Fruit fly (Drosophila melanogaster) S2 (cell line): ENCODE measurements around the gene Sry-beta.

Experiments used
- CG8478 ChIP-seq: fragments of >200 bp; optimal IDR thresholded peaks from 2 replicates; lab custom pipeline; 2018
- CTCF ChIP-seq, 2 experiments: fragments of >200 bp; optimal IDR thresholded peaks; 2 replicates each; lab custom pipeline; 2018

Sry-beta gene

DNA sequence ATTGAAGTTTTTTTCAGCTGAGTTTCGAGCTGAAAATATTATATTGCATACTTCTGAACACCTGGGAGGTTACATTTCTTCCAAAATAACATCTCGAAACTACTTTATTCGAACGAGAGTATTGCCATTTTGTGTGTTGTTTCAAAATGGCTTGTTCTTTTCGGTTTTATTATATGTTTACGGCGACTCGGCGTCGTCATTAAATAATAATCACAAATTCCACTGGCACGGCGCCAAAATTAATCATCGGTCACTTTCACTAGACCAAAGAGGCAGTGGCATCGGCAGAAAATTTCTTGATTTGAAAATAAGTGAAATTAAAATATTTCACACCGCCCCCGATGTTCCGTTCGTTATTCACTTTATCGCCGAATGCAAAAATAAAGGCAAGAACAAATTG is 10.9 kb downstream of the Sry-beta start:
- no peak for TF ChIP-seq CTCF (optimal IDR thresholded peaks at IDR 0.05; lab: Kevin White, UChicago)
- no peak for TF ChIP-seq CG8478 (lab: Kevin White, UChicago)

DNA sequence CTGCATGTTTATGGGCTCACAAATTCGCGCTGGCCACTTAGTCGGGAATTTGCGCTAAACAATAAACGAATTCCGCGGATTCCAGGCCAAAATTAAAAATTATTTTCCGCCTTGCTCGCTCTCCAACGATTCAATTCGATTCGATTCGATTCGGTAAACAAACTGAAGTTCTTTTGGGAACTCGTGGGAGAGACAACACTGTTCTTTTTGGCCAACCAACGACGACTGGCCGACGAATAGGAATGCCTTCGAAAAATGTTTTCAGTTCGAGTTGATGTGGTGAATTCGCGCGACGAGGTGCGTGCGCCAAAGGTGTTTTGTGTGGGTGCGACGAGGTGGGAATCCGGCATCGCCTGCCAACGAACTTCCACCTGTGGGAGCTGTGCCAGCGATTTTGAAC is 12.4 kb downstream of the Sry-beta start, which contains the start of gene CG15528:
Gene CG15528, minus strand, starts transcription at position 180 of the 400 bp plus-strand sequence.
- TF ChIP-seq CG8478 (lab: Kevin White, UChicago) (no peak), CTCF (optimal IDR thresholded peaks at IDR 0.05; lab: Kevin White, UChicago) (no peak)

DNA sequence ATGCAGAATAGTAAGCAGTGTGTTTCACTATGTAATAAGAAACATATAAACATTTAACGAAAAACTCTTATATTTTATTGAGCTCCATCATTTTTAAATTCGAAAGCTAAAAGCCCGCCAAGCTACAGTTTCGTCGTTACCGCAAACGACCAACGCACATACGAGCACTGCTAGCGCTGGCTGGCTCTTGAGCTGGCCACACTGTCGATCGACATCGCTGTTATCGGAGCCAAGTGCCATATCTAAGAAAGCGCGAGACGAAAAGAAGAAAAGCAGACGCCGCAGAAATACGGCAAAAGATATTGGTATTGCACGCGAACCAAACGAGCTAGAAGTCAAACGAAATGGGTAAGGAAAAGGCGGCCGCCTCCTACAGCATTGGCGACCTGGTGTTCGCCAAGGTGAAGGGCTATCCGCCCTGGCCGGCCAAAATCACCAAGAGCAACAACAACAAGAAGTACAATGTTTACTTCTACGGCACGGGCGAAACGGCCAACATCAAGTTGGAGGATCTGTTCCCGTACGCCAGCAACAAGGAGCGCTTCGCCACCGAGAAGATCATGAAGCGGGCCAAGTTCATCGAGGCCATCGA is 13.0 kb downstream of the Sry-beta start, which contains the start of gene Jasper:
Gene Jasper, plus strand, starts transcription at position 60 of the 592 bp plus-strand sequence.
- TF ChIP-seq CG8478 (lab: Kevin White, UChicago) (no peak), CTCF (optimal IDR thresholded peaks at IDR 0.05; lab: Kevin White, UChicago) (peak; percentile 10 to 43)

DNA sequence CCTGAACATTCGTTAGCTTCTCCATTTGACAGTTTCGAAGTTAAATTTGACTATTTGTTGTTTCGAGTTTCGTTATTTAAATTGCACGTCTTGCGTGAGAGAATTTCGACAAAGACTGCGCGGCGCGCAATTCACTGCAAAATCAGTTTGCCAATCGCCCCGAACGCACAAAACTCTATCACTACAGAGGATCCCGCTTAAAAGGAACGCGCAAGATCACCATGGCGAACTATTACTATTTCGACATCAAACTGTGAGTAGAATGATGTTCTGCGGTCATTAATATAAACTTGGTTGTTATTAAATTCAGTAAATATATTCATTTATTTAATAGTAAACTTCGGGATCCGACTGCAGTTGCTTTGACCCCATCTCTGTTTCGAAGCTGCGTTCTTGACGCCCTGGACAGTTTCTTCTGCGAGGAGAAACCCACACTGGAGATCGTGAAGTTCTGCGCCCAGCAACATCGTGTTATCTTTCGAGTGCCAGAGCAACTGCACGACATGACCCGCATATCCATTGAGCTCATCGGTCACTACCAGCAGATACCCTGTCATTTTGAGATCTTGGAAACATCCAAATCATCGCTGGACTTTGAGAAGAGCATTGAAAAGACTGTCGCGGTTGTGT is 16.5 kb downstream of the Sry-beta start, which contains the start of the genes Rpp14b and spn-A:
Gene Rpp14b, plus strand, starts transcription at position 43 of the 630 bp plus-strand sequence.
Gene spn-A, minus strand, starts transcription at position 123 of the 630 bp plus-strand sequence.
- TF ChIP-seq CTCF (optimal IDR thresholded peaks at IDR 0.05; lab: Kevin White, UChicago) (no peak), CG8478 (lab: Kevin White, UChicago) (no peak)

DNA sequence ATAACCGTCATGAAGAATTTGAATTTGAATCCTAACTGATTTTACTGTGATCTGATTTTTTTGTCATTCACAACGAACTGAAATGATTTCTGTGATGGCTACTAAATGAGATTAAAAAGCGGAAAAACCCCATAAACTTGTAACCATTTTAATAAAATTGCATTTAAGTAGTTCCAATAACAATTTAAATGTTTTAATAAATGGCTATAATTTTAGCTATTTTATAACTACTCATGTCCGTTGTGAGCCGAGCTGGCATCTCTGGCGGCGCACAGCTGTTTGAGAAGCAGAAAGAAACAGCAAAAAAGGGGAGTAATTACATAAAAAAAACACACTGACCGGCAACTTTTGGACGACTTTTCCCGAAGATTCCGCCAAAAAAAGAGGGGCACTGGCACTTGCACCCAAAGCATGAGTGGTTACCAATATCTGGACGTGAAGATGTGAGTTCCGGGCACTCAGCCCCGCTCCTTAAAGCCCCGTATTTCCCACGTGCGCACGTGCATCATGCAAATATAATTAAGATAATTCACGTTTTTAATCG is 17.1 kb downstream of the Sry-beta start, which contains the start of the genes CG7950 and Rpp14a:
Gene CG7950, plus strand, starts transcription at position 268 of the 544 bp plus-strand sequence.
Gene Rpp14a, plus strand, starts transcription at position 268 of the 544 bp plus-strand sequence.
- no peak for TF ChIP-seq CTCF (optimal IDR thresholded peaks at IDR 0.05; lab: Kevin White, UChicago)
- TF ChIP-seq CG8478 (lab: Kevin White, UChicago), result no peak

DNA sequence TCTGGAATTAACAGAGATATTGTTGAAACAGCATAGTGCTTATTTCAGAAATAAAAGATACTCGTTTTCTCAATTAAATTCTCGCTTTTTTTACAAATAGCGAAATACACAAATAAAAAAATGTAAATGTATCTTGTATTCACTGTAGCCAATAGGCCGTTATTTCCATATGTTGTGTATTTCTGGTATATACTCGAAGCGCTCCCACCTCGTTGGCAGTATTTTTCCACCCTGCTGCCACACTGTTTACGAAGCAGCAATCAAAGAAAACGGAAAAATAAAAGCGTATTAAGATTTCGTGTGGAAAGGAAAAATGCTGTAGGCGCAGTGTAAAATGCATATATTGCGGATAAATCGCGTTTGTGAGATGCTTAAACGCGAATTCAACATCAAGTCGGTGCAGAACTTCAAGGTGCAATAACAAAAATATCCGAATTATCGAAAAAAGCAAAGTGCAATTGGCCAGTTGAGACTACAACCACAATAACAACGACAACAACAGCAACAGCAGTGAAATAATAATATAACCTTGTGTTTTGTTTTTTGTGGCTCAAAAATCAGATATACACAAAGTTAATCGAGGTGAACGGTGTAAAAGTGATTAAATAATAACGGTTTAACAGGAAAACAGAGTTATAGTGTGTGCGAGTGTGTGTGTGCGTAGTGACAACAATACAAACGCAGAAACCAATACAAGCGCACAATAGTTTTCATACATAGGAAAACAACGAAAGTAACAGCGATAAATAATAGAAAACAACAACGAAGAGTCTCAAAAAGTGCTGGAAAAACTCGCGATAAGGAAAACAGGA is 18.7 kb downstream of the Sry-beta start, which contains the start of gene sima:
Gene sima, plus strand, starts transcription at position 255 of the 812 bp plus-strand sequence.
- TF ChIP-seq CTCF (optimal IDR thresholded peaks at IDR 0.05; lab: Kevin White, UChicago) (peak in 1 of 2 experiments; percentile 20), CG8478 (lab: Kevin White, UChicago) (no peak)

DNA sequence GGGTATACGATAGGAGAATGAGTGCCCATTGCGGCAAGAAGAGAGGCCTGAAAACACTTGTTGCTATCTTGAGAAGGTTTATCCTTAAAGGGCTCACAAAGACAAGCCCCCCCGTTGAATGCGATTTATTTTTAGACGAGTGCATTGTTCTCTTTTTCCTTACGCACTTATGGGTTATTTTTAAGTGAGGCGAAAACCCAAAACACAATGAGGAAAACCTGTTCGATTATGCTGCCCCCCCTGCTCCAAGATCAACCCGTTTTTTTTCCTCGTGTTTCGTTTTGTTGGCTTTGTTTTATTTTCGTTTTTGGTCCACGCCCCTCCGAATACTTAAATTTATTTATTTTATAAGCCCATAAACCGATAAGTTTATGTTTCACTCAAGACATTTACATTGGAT is 20.4 kb downstream of the Sry-beta start:
- TF ChIP-seq CTCF (optimal IDR thresholded peaks at IDR 0.05; lab: Kevin White, UChicago) (no peak), CG8478 (lab: Kevin White, UChicago) (no peak)

DNA sequence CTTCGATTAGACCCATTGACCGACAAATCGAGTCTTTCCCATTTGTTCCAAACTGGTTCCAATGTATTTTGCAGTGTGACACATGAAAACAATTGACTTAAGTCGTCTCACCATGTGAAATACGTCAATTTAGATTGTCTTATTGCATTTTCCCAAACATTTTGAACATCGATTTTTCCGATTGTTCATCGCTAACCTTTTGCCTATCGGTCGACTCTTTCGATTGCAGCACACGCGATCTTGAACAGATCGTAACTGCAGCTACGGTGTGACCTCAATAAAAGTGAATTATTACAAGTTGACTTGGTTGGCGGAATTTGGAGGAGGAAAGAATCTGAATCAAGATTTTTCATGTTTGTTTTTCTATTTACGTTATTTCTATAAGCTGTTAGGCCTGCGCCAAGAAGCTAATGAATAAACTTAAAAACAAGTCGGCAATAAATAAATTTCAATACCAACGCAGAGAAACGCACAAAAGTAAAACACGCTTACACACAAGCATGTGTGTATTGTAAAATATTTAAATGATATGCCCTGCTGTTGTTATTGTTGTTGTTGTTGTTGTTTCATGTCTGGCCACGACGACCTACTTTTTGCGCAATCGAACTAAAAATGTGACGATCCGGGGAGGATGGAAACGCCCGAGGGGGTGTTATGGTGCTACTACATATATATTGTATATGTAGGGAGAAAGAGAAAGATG is 21.1 kb downstream of the Sry-beta start:
- no peak for TF ChIP-seq CTCF (optimal IDR thresholded peaks at IDR 0.05; lab: Kevin White, UChicago)
- TF ChIP-seq CG8478 (lab: Kevin White, UChicago), result no peak

DNA sequence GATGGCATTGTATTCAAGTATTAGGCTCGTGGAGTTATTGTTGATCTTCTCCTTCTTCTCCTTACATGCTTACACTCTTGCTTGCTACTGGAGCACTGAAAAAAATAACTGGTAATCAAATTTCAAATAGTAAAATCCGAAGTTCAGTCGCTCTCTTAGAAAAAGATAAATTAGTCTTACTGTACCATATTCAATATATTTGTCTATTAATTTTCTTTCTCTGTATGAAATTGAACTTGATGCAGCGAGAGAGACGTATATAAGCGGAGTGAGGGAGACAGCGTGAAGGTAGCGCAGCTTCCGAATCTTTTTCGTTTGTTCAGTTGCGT is 21.6 kb downstream of the Sry-beta start:
- TF ChIP-seq CTCF (optimal IDR thresholded peaks at IDR 0.05; lab: Kevin White, UChicago), result no peak
- no peak for TF ChIP-seq CG8478 (lab: Kevin White, UChicago)

DNA sequence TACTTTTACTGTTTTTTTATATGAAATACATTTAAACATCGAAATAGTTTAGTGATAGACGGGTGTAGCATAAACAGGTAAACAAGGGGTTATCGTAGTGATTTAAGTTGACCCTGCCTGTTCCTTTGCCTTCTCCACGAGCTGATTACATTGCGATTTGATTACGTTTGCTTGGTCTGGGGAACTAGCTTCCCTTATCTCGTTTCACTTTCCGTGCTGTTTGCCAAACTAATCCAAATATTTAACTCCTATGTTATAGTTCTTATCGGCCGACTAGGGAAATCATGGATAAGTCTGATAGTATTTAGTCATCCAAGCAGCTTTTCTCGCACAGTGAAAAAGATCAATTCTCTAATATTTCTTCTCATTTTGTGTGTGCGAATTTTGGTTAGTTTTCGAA is 22.5 kb downstream of the Sry-beta start:
- TF ChIP-seq CTCF (optimal IDR thresholded peaks at IDR 0.05; lab: Kevin White, UChicago) (no peak), CG8478 (lab: Kevin White, UChicago) (no peak)

DNA sequence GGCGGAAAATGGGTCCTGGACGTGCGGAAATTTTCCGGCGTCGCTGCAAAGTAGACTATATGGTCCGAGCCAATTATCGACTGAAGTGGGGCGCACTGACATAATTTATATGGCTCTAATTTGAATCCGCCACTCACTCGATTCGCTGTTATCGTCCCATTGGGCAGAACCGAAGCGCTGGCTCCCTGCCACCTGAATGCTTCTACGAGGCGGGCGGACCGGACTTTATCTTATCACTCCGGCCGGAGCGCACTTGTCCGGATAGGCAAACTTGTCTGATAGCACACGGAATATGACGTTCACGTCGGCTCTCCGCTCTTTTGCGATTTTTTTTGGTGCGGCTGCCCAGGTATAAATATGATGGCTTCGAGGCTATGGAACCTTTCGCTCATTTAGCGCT is 23.0 kb downstream of the Sry-beta start:
- TF ChIP-seq CTCF (optimal IDR thresholded peaks at IDR 0.05; lab: Kevin White, UChicago) (no peak), CG8478 (lab: Kevin White, UChicago) (no peak)

DNA sequence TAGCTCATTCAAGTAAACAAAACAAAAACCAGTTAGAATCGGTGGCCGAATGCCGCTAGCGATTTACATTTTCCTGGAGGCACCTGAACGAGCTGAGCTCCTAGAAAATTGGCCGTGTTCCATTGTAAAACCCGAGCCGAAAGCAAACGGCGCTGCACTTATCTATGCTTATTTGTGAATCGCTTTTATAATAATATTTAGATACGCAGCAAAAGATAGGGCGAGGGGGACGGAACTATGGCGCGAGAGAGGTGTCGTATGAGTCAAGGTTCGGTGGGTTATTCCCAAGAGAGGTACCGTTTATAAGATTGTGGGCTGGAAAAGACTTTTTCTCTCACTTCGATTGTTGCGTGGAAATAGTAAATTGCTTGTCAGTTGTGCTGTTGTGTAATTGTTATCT is 24.2 kb downstream of the Sry-beta start:
- TF ChIP-seq CG8478 (lab: Kevin White, UChicago) (no peak), CTCF (optimal IDR thresholded peaks at IDR 0.05; lab: Kevin White, UChicago) (no peak)

DNA sequence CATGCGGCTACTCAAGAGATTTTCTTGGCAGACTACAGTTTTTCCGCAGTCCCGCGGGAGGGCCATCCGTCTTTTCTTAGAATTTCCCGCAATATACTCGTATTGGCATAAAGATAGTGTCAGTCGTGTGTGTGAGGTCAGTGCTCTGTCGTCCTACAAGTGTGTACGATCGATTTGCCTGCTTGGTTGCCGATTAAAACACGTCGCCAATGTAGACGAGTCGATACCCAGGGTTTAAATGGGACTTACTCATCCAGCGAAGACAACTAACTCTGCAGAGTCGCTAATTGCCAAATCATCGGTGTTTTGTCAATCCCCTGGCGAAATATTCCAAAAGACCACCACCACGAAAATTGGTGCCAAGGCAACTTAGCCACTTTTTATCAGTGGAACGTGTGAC is 26.5 kb downstream of the Sry-beta start:
- no peak for TF ChIP-seq CG8478 (lab: Kevin White, UChicago)
- no peak for TF ChIP-seq CTCF (optimal IDR thresholded peaks at IDR 0.05; lab: Kevin White, UChicago)

DNA sequence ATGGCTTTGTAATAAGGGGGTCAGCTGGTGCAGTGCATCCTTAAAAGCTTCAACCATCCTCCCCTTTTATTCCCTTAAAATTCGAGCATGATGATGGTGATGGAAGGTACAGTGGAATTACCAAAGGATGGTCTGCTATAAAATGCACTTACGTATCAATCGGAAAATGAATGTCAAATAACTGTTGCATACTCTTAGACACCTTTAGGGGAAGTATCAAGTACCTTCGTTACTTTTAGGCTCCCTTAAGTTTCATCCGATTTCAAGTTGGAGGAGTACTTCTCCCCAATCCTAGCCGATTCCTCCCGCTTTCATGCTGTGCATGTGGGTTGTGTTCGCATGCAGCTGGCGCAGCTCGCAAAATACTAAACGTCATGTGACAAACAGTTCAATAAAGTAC is 30.7 kb downstream of the Sry-beta start:
- TF ChIP-seq CG8478 (lab: Kevin White, UChicago), result no peak
- TF ChIP-seq CTCF (optimal IDR thresholded peaks at IDR 0.05; lab: Kevin White, UChicago), result no peak
